Fruit fly (Drosophila melanogaster) Kc167 (cell line): ENCODE measurements around the gene CG13965.

ENCODE experiments used
- Myc ChIP-seq: fragments of >200 bp; optimal IDR thresholded peaks from 2 replicates; lab custom pipeline; 2017; ENCODE audit warnings: missing external identifiers
- Sin3A ChIP-seq: fragments of >200 bp; optimal IDR thresholded peaks from 2 replicates; lab custom pipeline; 2018; ENCODE audit warnings: missing external identifiers
- h ChIP-seq: fragments of >200 bp; optimal IDR thresholded peaks from 3 replicates; lab custom pipeline; 2018; ENCODE audit warnings: missing external identifiers
- insv ChIP-seq: fragments of >200 bp; optimal IDR thresholded peaks from 3 replicates; lab custom pipeline; 2018; ENCODE audit warnings: missing external identifiers
- psq ChIP-seq: fragments of >200 bp; optimal IDR thresholded peaks from 2 replicates; lab custom pipeline; 2017; ENCODE audit warnings: missing external identifiers
- ttk ChIP-seq: sonication (Bioruptor generic); optimal IDR thresholded peaks from 2 replicates; lab custom pipeline; 2017; ENCODE audit warnings: missing external identifiers

DNA sequence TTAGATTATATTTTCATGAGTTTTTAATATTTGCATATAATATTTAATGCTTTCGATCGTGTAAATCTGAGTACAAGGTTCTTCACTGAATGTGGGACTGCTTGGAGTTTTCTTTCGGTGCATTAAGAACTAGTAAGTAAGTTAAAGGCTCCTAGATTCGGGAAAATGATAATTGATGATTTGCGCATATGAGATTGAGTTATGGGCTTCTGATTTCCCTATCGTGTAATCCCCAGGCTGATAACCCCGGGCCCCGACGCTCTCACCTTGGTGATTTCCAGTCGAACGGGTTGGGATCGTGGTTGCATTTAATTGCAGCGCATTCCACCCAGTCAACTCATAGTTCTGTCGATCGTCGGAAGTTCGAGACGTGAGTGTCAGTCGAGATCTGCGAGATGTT lies 1.7 kb upstream of the CG13965 start, which contains the start of gene CG10680:
- TF ChIP-seq h (lab: Kevin White, UChicago) (no peak), ttk (lab: Kevin White, UChicago) (no peak), psq (no peak), Myc (lab: Kevin White, UChicago) (no peak), Sin3A (lab: Kevin White, UChicago) (no peak), insv (lab: Kevin White, UChicago) (no peak)
